Worm (Caenorhabditis elegans) whole organism, L4/young adult: ENCODE data around the gene R12C12.7.

Experiments used
- dao-5 ChIP-seq: sonication (generic microtip); optimal IDR thresholded peaks from 2 replicates; lab custom pipeline; 2016; ENCODE audit warnings: missing genotype, missing genetic modification characterization, moderate library complexity, missing compliant biosample characterization
- him-1 ChIP-seq: sonication (generic microtip); optimal IDR thresholded peaks from 2 replicates; lab custom pipeline; 2016; ENCODE audit warnings: missing genotype, missing genetic modification reagents, missing genetic modification characterization, missing compliant biosample characterization

DNA sequence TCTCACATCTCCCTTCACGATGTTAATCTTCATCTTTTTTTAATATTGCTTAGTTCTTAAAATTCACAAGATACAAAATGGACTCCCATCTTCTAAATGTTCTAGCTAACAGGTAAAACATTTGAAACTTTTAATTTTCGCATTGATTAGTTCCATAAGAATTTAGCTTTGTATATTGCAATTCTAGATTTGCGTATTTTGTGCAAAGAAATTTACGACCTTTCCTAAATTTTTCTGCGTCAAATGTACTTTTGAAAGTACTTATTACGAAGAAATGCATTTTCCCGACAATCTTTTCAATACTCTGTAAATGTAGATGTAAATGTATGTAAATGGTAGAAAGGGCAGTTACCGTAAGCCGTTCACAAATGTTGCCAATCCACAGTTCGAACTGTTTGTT lies 48.2 kb upstream of the R12C12.7 start:
- TF ChIP-seq him-1 (tag; lab: Kevin White, UChicago) (no peak), dao-5 (no peak)
